Worm (Caenorhabditis elegans) whole organism, L4 larva: Measurements from ENCODE around the gene gldi-8.

Experiments used
- F10B5.3 ChIP-seq: sonication (generic microtip); optimal IDR thresholded peaks from 2 replicates; lab custom pipeline; 2016; ENCODE audit warnings: mild to moderate bottlenecking, missing genetic modification characterization, missing compliant biosample characterization
- F26F4.8 ChIP-seq: fragments of 200-800 bp; sonication (Bioruptor generic); conservative IDR thresholded peaks from 2 replicates; pipeline ENCODE4 v1.3.6; 2022; ENCODE audit warnings: missing genetic modification characterization, missing compliant biosample characterization
- F44E2.7 ChIP-seq: fragments of 200-800 bp; sonication (Bioruptor generic); IDR thresholded peaks from 2 replicates; pipeline ENCODE4 v2.1.2; 2022; ENCODE audit warnings: missing genetic modification characterization, missing compliant biosample characterization
- T20F7.1 ChIP-seq: fragments of 200-800 bp; sonication (Bioruptor generic); optimal IDR thresholded peaks from 2 replicates; lab custom pipeline; 2018; ENCODE audit warnings: mild to moderate bottlenecking, missing genetic modification characterization, missing compliant biosample characterization
- T26A8.4 ChIP-seq: fragments of 200-800 bp; sonication (Bioruptor generic); IDR thresholded peaks from 2 replicates; pipeline ENCODE4 v1.3.6; 2022; ENCODE audit warnings: missing genetic modification characterization, missing compliant biosample characterization
- Y105C5A.15 ChIP-seq: fragments of 200-800 bp; sonication (Bioruptor generic); IDR thresholded peaks from 2 replicates; pipeline ENCODE4 v1.3.6; 2022; ENCODE audit warnings: missing genetic modification characterization, missing compliant biosample characterization
- Y48G9A.11 ChIP-seq: fragments of 200-800 bp; sonication (Bioruptor generic); IDR thresholded peaks from 2 replicates; pipeline ENCODE4 v1.3.6; 2022; ENCODE audit warnings: missing genetic modification reagents, missing genetic modification characterization, missing compliant biosample characterization
- Y75B8A.6 ChIP-seq: fragments of 200-800 bp; sonication (Bioruptor generic); IDR thresholded peaks from 2 replicates; pipeline ENCODE4 v1.3.6; 2022; ENCODE audit warnings: missing genetic modification reagents, missing genetic modification characterization, missing compliant biosample characterization
- ZK546.5 ChIP-seq, 2 experiments: sonication (generic microtip); optimal IDR thresholded peaks; 2 replicates each; lab custom pipeline; 2017; ENCODE audit warnings: missing biosample characterization in 2 of 2, missing genetic modification characterization in 2 of 2
- aha-1 ChIP-seq: fragments of 150-350 bp; peaks from one replicate; lab custom pipeline; 2014; ENCODE audit warnings: missing biosample characterization, missing genetic modification characterization
- aly-2 ChIP-seq: sonication (generic microtip); optimal IDR thresholded peaks from 2 replicates; lab custom pipeline; 2018; ENCODE audit warnings: missing biosample characterization, missing genetic modification characterization
- ceh-20 ChIP-seq: fragments of 200-800 bp; sonication (Bioruptor generic); IDR thresholded peaks from 2 replicates; pipeline ENCODE4 v1.3.6; 2022; ENCODE audit warnings: missing genetic modification reagents, missing genetic modification characterization, missing compliant biosample characterization
- ceh-32 ChIP-seq: sonication (generic microtip); optimal IDR thresholded peaks from 2 replicates; lab custom pipeline; 2016; ENCODE audit warnings: mild to moderate bottlenecking, missing genetic modification characterization, missing compliant biosample characterization; ENCODE audit not compliant: poor library complexity
- ces-1 ChIP-seq: fragments of 150-350 bp; sonication (generic microtip); optimal IDR thresholded peaks from 4 replicates; lab custom pipeline; 2014; ENCODE audit warnings: missing biosample characterization, missing genetic modification reagents, missing genetic modification characterization
- ctbp-1 ChIP-seq: fragments of 200-800 bp; sonication (Bioruptor generic); IDR thresholded peaks from 2 replicates; pipeline ENCODE4 v1.3.6; 2022; ENCODE audit warnings: missing genetic modification reagents, missing genetic modification characterization, missing compliant biosample characterization
- daf-16 ChIP-seq, 3 experiments: sonication (generic microtip); optimal IDR thresholded peaks; 2 replicates each; lab custom pipeline; 2016 to 2017; ENCODE audit warnings: missing genetic modification characterization in 3 of 3, missing genetic modification reagents in 3 of 3, mild to moderate bottlenecking in 2 of 3, missing compliant biosample characterization in 2 of 3, missing biosample characterization in 1 of 3, moderate library complexity in 1 of 3
- daf-19 ChIP-seq: fragments of 200-800 bp; sonication (Bioruptor generic); conservative IDR thresholded peaks from 2 replicates; pipeline ENCODE4 v1.3.6; 2022; ENCODE audit warnings: missing genetic modification characterization, missing compliant biosample characterization
- daf-8 ChIP-seq: fragments of 200-800 bp; sonication (Bioruptor generic); IDR thresholded peaks from 2 replicates; pipeline ENCODE4 v1.3.6; 2022; ENCODE audit warnings: missing genetic modification characterization, missing compliant biosample characterization
- dpl-1 ChIP-seq: fragments of 150-350 bp; optimal IDR thresholded peaks from 2 replicates; lab custom pipeline; 2014; ENCODE audit warnings: missing biosample characterization, missing genetic modification reagents, missing genetic modification characterization
- duxl-1 ChIP-seq: sonication (generic microtip); optimal IDR thresholded peaks from 2 replicates; lab custom pipeline; 2016; ENCODE audit warnings: mild to moderate bottlenecking, missing genetic modification characterization, moderate library complexity, missing compliant biosample characterization; ENCODE audit not compliant: poor library complexity
- egl-27 ChIP-seq: sonication (generic microtip); optimal IDR thresholded peaks from 3 replicates; lab custom pipeline; 2017; ENCODE audit warnings: missing biosample characterization, missing genetic modification reagents, missing genetic modification characterization
- egl-43 ChIP-seq: fragments of 200-800 bp; sonication (Bioruptor generic); IDR thresholded peaks from 2 replicates; pipeline ENCODE4 v1.3.6; 2022; ENCODE audit warnings: missing genetic modification reagents, missing genetic modification characterization, missing compliant biosample characterization
- gei-8 ChIP-seq: fragments of 200-800 bp; sonication (Bioruptor generic); optimal IDR thresholded peaks from 2 replicates; lab custom pipeline; 2018; ENCODE audit warnings: mild to moderate bottlenecking, missing genetic modification characterization, missing compliant biosample characterization
- hif-1 ChIP-seq, 2 experiments: sonication (generic microtip); optimal IDR thresholded peaks; 2 replicates each; lab custom pipeline; 2016 to 2017; ENCODE audit warnings: missing compliant biosample characterization in 2 of 2, missing genetic modification characterization in 2 of 2, missing genetic modification reagents in 2 of 2, missing genotype in 2 of 2, mild to moderate bottlenecking in 1 of 2
- lin-13 ChIP-seq: fragments of 150-350 bp; optimal IDR thresholded peaks from 2 replicates; lab custom pipeline; 2014; ENCODE audit warnings: missing biosample characterization, missing genetic modification reagents, missing genetic modification characterization
- lin-15B ChIP-seq: fragments of 150-350 bp; sonication (generic microtip); optimal IDR thresholded peaks from 3 replicates; lab custom pipeline; 2014; ENCODE audit warnings: missing biosample characterization, missing genetic modification characterization
- lin-38 ChIP-seq: fragments of 200-800 bp; sonication (Bioruptor generic); IDR thresholded peaks from 2 replicates; pipeline ENCODE4 v1.3.6; 2022; ENCODE audit warnings: missing genetic modification reagents, missing genetic modification characterization, missing compliant biosample characterization
- lsy-2 ChIP-seq, 2 experiments: fragments of 150-350 bp in 1 of 2; sonication (generic microtip) in 1 of 2; optimal IDR thresholded peaks; 2 replicates each; lab custom pipeline; 2014 to 2017; ENCODE audit warnings: missing biosample characterization in 2 of 2, missing genetic modification characterization in 2 of 2
- madf-5 ChIP-seq, 2 experiments: fragments of 200-800 bp; sonication (Bioruptor generic); IDR thresholded peaks; 2 replicates each; pipeline ENCODE4 v1.3.6; 2022; ENCODE audit warnings: missing compliant biosample characterization in 2 of 2, missing genetic modification characterization in 2 of 2
- mdt-29 ChIP-seq: fragments of 200-800 bp; sonication (Bioruptor generic); IDR thresholded peaks from 2 replicates; pipeline ENCODE4 v1.3.6; 2022; ENCODE audit warnings: missing genetic modification reagents, missing genetic modification characterization, missing compliant biosample characterization
- mxl-2 ChIP-seq: fragments of 200-800 bp; sonication (Bioruptor generic); conservative IDR thresholded peaks from 2 replicates; pipeline ENCODE4 v1.3.6; 2022; ENCODE audit warnings: missing genetic modification reagents, missing genetic modification characterization, missing compliant biosample characterization
- nhr-102 ChIP-seq: sonication (generic microtip); optimal IDR thresholded peaks from 2 replicates; lab custom pipeline; 2016; ENCODE audit warnings: mild to moderate bottlenecking, missing genetic modification characterization, moderate library complexity, missing compliant biosample characterization
- nhr-11 ChIP-seq: fragments of 150-350 bp; optimal IDR thresholded peaks from 2 replicates; lab custom pipeline; 2014; ENCODE audit warnings: missing biosample characterization, missing genetic modification characterization
- nhr-25 ChIP-seq: sonication (generic microtip); optimal IDR thresholded peaks from 2 replicates; lab custom pipeline; 2017; ENCODE audit warnings: missing genetic modification characterization, mild to moderate bottlenecking, missing compliant biosample characterization, antibody characterized with exemption, moderate library complexity, borderline replicate concordance; ENCODE audit not compliant: insufficient read depth
- nhr-42 ChIP-seq: fragments of 200-800 bp; sonication (Bioruptor generic); IDR thresholded peaks from 2 replicates; pipeline ENCODE4 v1.3.6; 2022; ENCODE audit warnings: missing genetic modification characterization, missing compliant biosample characterization
- nhr-77 ChIP-seq: fragments of 150-350 bp; optimal IDR thresholded peaks from 2 replicates; lab custom pipeline; 2014; ENCODE audit warnings: missing biosample characterization, missing genetic modification characterization
- pha-4 ChIP-seq, 2 experiments: fragments of 150-350 bp in 1 of 2; fragments of 200-800 bp in 1 of 2; sonication (Bioruptor generic) in 1 of 2; IDR thresholded peaks in 1 of 2; optimal IDR thresholded peaks in 1 of 2; 2 replicates each; pipeline versions ENCODE4 v1.3.6 to Lab custom; 2014 to 2022; ENCODE audit warnings: missing genetic modification characterization in 2 of 2, missing genetic modification reagents in 2 of 2, missing biosample characterization in 1 of 2, missing compliant biosample characterization in 1 of 2
- rbr-2 ChIP-seq: sonication (generic microtip); optimal IDR thresholded peaks from 2 replicates; lab custom pipeline; 2016; ENCODE audit warnings: missing genotype, missing genetic modification characterization, missing compliant biosample characterization
- set-16 ChIP-seq: fragments of 200-800 bp; sonication (Bioruptor generic); IDR thresholded peaks from 2 replicates; pipeline ENCODE4 v1.3.6; 2022; ENCODE audit warnings: missing genetic modification reagents, missing genetic modification characterization, missing compliant biosample characterization
- tag-97 ChIP-seq: fragments of 200-800 bp; sonication (Bioruptor generic); IDR thresholded peaks from 2 replicates; pipeline ENCODE4 v1.3.6; 2022; ENCODE audit warnings: missing genetic modification characterization, missing compliant biosample characterization
- unc-39 ChIP-seq: sonication (generic microtip); optimal IDR thresholded peaks from 2 replicates; lab custom pipeline; 2017; ENCODE audit warnings: missing biosample characterization, missing genetic modification characterization
- unc-62 ChIP-seq, 3 experiments: fragments of 150-350 bp in 1 of 3; sonication (generic microtip); optimal IDR thresholded peaks in 2 of 3; peaks in 1 of 3; 1 replicate in 1 of 3; 2 replicates in 2 of 3; lab custom pipeline; 2014 to 2017; ENCODE audit warnings: missing biosample characterization in 3 of 3, missing genetic modification characterization in 3 of 3, missing genetic modification reagents in 3 of 3, missing genotype in 1 of 3
- zag-1 ChIP-seq: fragments of 150-350 bp; optimal IDR thresholded peaks from 2 replicates; lab custom pipeline; 2014; ENCODE audit warnings: missing biosample characterization, missing genetic modification characterization
- zfp-3 ChIP-seq: fragments of 200-800 bp; sonication (Bioruptor generic); conservative IDR thresholded peaks from 2 replicates; pipeline ENCODE4 v1.3.6; 2022; ENCODE audit warnings: missing genetic modification reagents, missing genetic modification characterization, missing compliant biosample characterization
- ztf-11 ChIP-seq: fragments of 150-350 bp; optimal IDR thresholded peaks from 2 replicates; lab custom pipeline; 2014; ENCODE audit warnings: missing biosample characterization, missing genetic modification characterization

gldi-8 gene

DNA sequence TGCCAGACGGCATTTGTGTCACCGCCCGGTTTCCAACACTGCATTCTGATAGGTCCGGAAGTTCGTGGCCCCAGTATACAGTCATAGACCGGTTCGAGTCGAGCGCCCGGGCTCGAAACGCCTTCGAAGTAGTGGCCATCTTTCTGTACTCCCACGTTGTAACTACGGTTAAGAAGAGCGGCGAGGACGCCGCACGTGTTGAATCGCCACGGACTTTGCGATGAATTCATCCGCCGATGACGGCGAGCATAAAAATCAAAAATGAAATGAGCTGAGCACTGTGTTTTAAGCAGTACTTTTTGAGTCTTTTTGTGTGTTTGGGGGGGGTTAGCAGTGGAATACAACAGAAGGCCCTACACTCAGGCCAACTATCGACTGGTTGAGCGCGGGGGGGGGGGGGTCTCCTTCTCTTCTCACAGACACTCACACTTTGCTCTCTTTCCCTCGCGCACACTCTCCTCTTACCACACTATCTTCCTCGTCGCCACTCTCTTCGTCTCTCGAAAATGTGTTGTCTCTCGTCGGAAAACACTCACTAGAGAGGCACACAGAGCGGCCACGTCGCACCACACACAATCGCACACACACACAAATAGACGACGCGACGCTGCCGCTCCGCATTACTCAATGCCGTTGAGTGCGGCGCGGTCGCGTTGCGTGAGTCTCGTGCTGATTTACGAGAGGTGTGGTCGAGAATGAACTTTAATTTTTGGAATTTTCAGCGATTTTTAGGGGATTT is 8.9 kb upstream of the gldi-8 start, which contains the start of gene epc-1 (continued):
- TF ChIP-seq set-16 (GFP tag; lab: Robert Waterston, UW): peak; percentile 88
- TF ChIP-seq hif-1 (tag; optimal IDR thresholded peaks at IDR 0.05; lab: Kevin White, UChicago): peak; percentile 9 to 91
- TF ChIP-seq pha-4 (GFP tag; IDR thresholded peaks at IDR 0.05; lab: Robert Waterston, UW): peak; percentile 75
- no peak for TF ChIP-seq pha-4 (tag; optimal IDR thresholded peaks at IDR 0.05; lab: Kevin White, UChicago)
- no peak for TF ChIP-seq daf-19 (GFP tag; lab: Robert Waterston, UW)
- TF ChIP-seq aha-1: peak; percentile 94
- TF ChIP-seq aly-2: no peak
- TF ChIP-seq Y75B8A.6 (GFP tag; lab: Robert Waterston, UW): no peak
- TF ChIP-seq lsy-2 (tag; optimal IDR thresholded peaks at IDR 0.05; lab: Kevin White, UChicago): peak; percentile 85 to 91
- TF ChIP-seq nhr-102 (tag; lab: Kevin White, UChicago): peak; percentile 77
- peak; percentile 76 for TF ChIP-seq dpl-1 (GFP tag; lab: Kevin White, UChicago)
- no peak; the same call in 1 of the 2 replicates for TF ChIP-seq mxl-2 (GFP tag; lab: Robert Waterston, UW)
- no peak for TF ChIP-seq zag-1
- TF ChIP-seq lin-13 (GFP tag; lab: Kevin White, UChicago): peak; percentile 92
- peak; percentile 80 for TF ChIP-seq zfp-3 (GFP tag; lab: Robert Waterston, UW)
- peak; percentile 75 for TF ChIP-seq mdt-29 (GFP tag; lab: Robert Waterston, UW)
- TF ChIP-seq tag-97 (GFP tag; lab: Robert Waterston, UW): no peak
- TF ChIP-seq ces-1: no peak
- TF ChIP-seq F26F4.8: no peak
- TF ChIP-seq duxl-1 (tag; lab: Kevin White, UChicago): peak; percentile 34
- no peak for TF ChIP-seq egl-27 (tag; lab: Kevin White, UChicago)
- peak; percentile 94 for TF ChIP-seq rbr-2 (tag; lab: Kevin White, UChicago)
- peak; percentile 89 for TF ChIP-seq nhr-77
- no peak for TF ChIP-seq ceh-32
- peak; percentile 81 for TF ChIP-seq gei-8 (GFP tag; lab: Kevin White, UChicago)
- peak; percentile 87 for TF ChIP-seq nhr-11

DNA sequence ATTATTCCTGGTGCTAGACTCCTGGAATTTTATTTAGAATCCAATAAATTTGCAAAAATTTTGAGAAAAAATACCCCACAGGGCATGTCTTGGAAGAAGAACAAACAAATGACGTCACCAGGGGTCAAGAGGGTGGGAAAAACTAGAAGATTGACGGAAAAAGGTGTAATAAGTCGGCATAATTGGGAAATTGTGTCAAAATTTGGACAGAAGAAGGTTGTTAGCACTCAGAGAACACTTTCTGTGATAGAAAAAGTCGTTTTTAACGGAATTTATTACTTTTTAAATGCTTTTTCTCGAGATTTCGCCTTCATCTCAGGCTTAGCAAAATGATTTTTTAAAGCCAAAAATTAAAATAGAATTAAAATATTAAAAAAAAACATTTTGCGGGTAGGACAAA is 7.8 kb upstream of the gldi-8 start:
- TF ChIP-seq unc-39 (no peak), T20F7.1 (GFP tag; lab: Kevin White, UChicago) (no peak), Y105C5A.15 (0 out of 2 replicates have a peak, but pooled peaks have one; percentile 5), ztf-11 (tag; lab: Kevin White, UChicago) (no peak), hif-1 (tag; optimal IDR thresholded peaks at IDR 0.05; lab: Kevin White, UChicago) (peak in 1 of 2 experiments; percentile 5), T26A8.4 (GFP tag; lab: Robert Waterston, UW) (peak; percentile 35; the same call in 1 of the 2 replicates), nhr-25 (no peak), lin-15B (no peak), unc-62 (GFP tag; optimal IDR thresholded peaks at IDR 0.05 in 1 of 2; lab: Kevin White, UChicago) (no peak), unc-62 (tag; optimal IDR thresholded peaks at IDR 0.05; lab: Kevin White, UChicago) (no peak), lsy-2 (tag; optimal IDR thresholded peaks at IDR 0.05; lab: Kevin White, UChicago) (no peak), ces-1 (no peak), lin-38 (GFP tag; lab: Robert Waterston, UW) (peak; percentile 13; the same call in 1 of the 2 replicates), Y48G9A.11 (GFP tag; lab: Robert Waterston, UW) (peak; percentile 67), F26F4.8 (no peak), mdt-29 (GFP tag; lab: Robert Waterston, UW) (peak; percentile 46; the same call in 1 of the 2 replicates), ceh-20 (GFP tag; lab: Robert Waterston, UW) (no peak), F44E2.7 (GFP tag; lab: Robert Waterston, UW) (no peak), ctbp-1 (GFP tag; lab: Robert Waterston, UW) (peak; percentile 17; the same call in 1 of the 2 replicates), nhr-42 (GFP tag; lab: Robert Waterston, UW) (no peak), egl-43 (0 out of 2 replicates have a peak, but pooled peaks have one; percentile 3), duxl-1 (tag; lab: Kevin White, UChicago) (no peak), daf-16 (GFP tag; optimal IDR thresholded peaks at IDR 0.05; lab: Kevin White, UChicago) (no peak), daf-16 (tag; optimal IDR thresholded peaks at IDR 0.05; lab: Kevin White, UChicago) (no peak), ZK546.5 (tag; optimal IDR thresholded peaks at IDR 0.05; lab: Kevin White, UChicago) (no peak), pha-4 (GFP tag; IDR thresholded peaks at IDR 0.05; lab: Robert Waterston, UW) (0 out of 2 replicates have a peak, but pooled peaks have one; percentile 18), pha-4 (tag; optimal IDR thresholded peaks at IDR 0.05; lab: Kevin White, UChicago) (no peak), madf-5 (GFP tag; IDR thresholded peaks at IDR 0.05; lab: Robert Waterston, UW) (no peak), daf-8 (no peak), F10B5.3 (tag; lab: Kevin White, UChicago) (no peak)
